Fruit fly (Drosophila melanogaster) whole organism, wandering third instar larva: ENCODE data around the gene ds.
A peak's percentile ranks its signal among the peaks of the same experiment; 100 is the strongest.

Experiments
- CG9705 ChIP-seq: fragments of 200-800 bp; sonication (Bioruptor generic); optimal IDR thresholded peaks from 2 replicates; lab custom pipeline; 2018; ENCODE audit warnings: missing biosample characterization, mild to moderate bottlenecking, missing genetic modification characterization
- CrebA ChIP-seq: fragments of 200-800 bp; sonication (Bioruptor generic); optimal IDR thresholded peaks from 2 replicates; lab custom pipeline; 2016; ENCODE audit warnings: missing biosample characterization, mild to moderate bottlenecking, missing genetic modification characterization, borderline replicate concordance
- Dfd ChIP-seq: fragments of >200 bp; optimal IDR thresholded peaks from 2 replicates; lab custom pipeline; 2017; ENCODE audit warnings: missing biosample characterization, missing genetic modification characterization
- Dif ChIP-seq: fragments of 200-275, 200-300 bp; sonication (Bioruptor generic); optimal IDR thresholded peaks from 2 replicates; lab custom pipeline; 2018; ENCODE audit warnings: missing biosample characterization, missing genetic modification characterization; ENCODE audit not compliant: partially characterized antibody
- HLH106 ChIP-seq: fragments of 200-800 bp; optimal IDR thresholded peaks from 3 replicates; lab custom pipeline; 2019; ENCODE audit warnings: missing biosample characterization, mild to moderate bottlenecking, missing genetic modification characterization, moderate library complexity
- Hnf4 ChIP-seq: fragments of 200-800 bp; sonication (Bioruptor generic); optimal IDR thresholded peaks from 2 replicates; lab custom pipeline; 2016; ENCODE audit warnings: missing biosample characterization, mild to moderate bottlenecking, missing genetic modification characterization
- Hr83 ChIP-seq: fragments of 200-300 bp; sonication (Bioruptor generic); optimal IDR thresholded peaks from 2 replicates; lab custom pipeline; 2016; ENCODE audit warnings: missing biosample characterization, mild to moderate bottlenecking, missing genetic modification characterization, moderate library complexity; ENCODE audit not compliant: poor library complexity, severe bottlenecking
- Jra ChIP-seq: sonication (Bioruptor generic); optimal IDR thresholded peaks from 2 replicates; lab custom pipeline; 2016; ENCODE audit warnings: missing biosample characterization, missing genetic modification characterization
- Mio ChIP-seq: sonication (Bioruptor generic); optimal IDR thresholded peaks from 2 replicates; lab custom pipeline; 2016; ENCODE audit warnings: missing biosample characterization, missing genetic modification characterization
- Myc ChIP-seq: fragments of >200 bp; optimal IDR thresholded peaks from 2 replicates; lab custom pipeline; 2017
- N ChIP-seq: fragments of >200 bp; optimal IDR thresholded peaks from 2 replicates; lab custom pipeline; 2018; ENCODE audit warnings: missing biosample characterization, missing external identifiers, missing genetic modification characterization
- OdsH ChIP-seq: fragments of 200-800 bp; sonication (Bioruptor generic); optimal IDR thresholded peaks from 2 replicates; lab custom pipeline; 2016; ENCODE audit warnings: missing biosample characterization, mild to moderate bottlenecking, missing genetic modification characterization
- Rel ChIP-seq, 2 experiments: fragments of 200-800 bp; sonication (Bioruptor generic) in 1 of 2; optimal IDR thresholded peaks; 2 replicates in 1 of 2; 3 replicates in 1 of 2; lab custom pipeline; 2016 to 2019; ENCODE audit warnings: mild to moderate bottlenecking in 2 of 2, missing biosample characterization in 2 of 2, missing genetic modification characterization in 2 of 2, moderate library complexity in 1 of 2
- Sp1 ChIP-seq: fragments of 200-800 bp; sonication (Bioruptor generic); optimal IDR thresholded peaks from 3 replicates; lab custom pipeline; 2019; ENCODE audit warnings: missing biosample characterization, mild to moderate bottlenecking, missing genetic modification characterization, moderate library complexity
- Vsx2 ChIP-seq: fragments of 200-300, 225-300 bp; sonication (Bioruptor generic); optimal IDR thresholded peaks from 2 replicates; lab custom pipeline; 2018; ENCODE audit warnings: missing biosample characterization, missing genetic modification characterization; ENCODE audit not compliant: partially characterized antibody
- br ChIP-seq: fragments of 200-800 bp; sonication (Bioruptor generic); optimal IDR thresholded peaks from 2 replicates; lab custom pipeline; 2016; ENCODE audit warnings: missing biosample characterization, missing genetic modification characterization
- brk ChIP-seq: fragments of 200-800 bp; sonication (Bioruptor generic); optimal IDR thresholded peaks from 2 replicates; lab custom pipeline; 2016; ENCODE audit warnings: missing biosample characterization, mild to moderate bottlenecking, missing genetic modification characterization
- dl ChIP-seq, 2 experiments: fragments of 175-275, 200-275 bp in 1 of 2; fragments of 200-275 bp in 1 of 2; sonication (Bioruptor generic); optimal IDR thresholded peaks; lab custom pipeline; 2018; ENCODE audit warnings: mild to moderate bottlenecking in 2 of 2, missing biosample characterization in 2 of 2, missing genetic modification characterization in 2 of 2, moderate library complexity in 2 of 2; ENCODE audit not compliant: partially characterized antibody in 2 of 2, insufficient read depth in 1 of 2
- dmrt93B ChIP-seq: fragments of 200-800 bp; sonication (Bioruptor generic); optimal IDR thresholded peaks from 2 replicates; lab custom pipeline; 2018; ENCODE audit warnings: missing biosample characterization, mild to moderate bottlenecking, missing genetic modification characterization
- dsf ChIP-seq: sonication (Bioruptor generic); optimal IDR thresholded peaks from 2 replicates; lab custom pipeline; 2016; ENCODE audit warnings: missing biosample characterization, missing genetic modification characterization, borderline replicate concordance
- fru ChIP-seq: fragments of 200-800 bp; sonication (Bioruptor generic); optimal IDR thresholded peaks from 3 replicates; lab custom pipeline; 2016; ENCODE audit warnings: missing biosample characterization, mild to moderate bottlenecking, missing genetic modification characterization
- lola ChIP-seq: fragments of >200 bp; optimal IDR thresholded peaks from 2 replicates; lab custom pipeline; 2017; ENCODE audit warnings: missing biosample characterization, missing genetic modification characterization
- rgr ChIP-seq: fragments of 200-800 bp; sonication (Bioruptor generic); optimal IDR thresholded peaks from 3 replicates; lab custom pipeline; 2016; ENCODE audit warnings: missing biosample characterization, mild to moderate bottlenecking, missing genetic modification characterization
- sage ChIP-seq: fragments of 200-800 bp; sonication (Bioruptor generic); optimal IDR thresholded peaks from 2 replicates; lab custom pipeline; 2016; ENCODE audit warnings: missing biosample characterization, mild to moderate bottlenecking, missing genetic modification characterization
- sv ChIP-seq: fragments of 200-800 bp; sonication (Bioruptor generic); optimal IDR thresholded peaks from 3 replicates; lab custom pipeline; 2016; ENCODE audit warnings: missing biosample characterization, missing genetic modification characterization
- tai ChIP-seq: sonication (Bioruptor generic); optimal IDR thresholded peaks from 2 replicates; lab custom pipeline; 2016; ENCODE audit warnings: missing biosample characterization, missing genetic modification characterization
- usp ChIP-seq: fragments of >200 bp; optimal IDR thresholded peaks from 2 replicates; lab custom pipeline; 2017; ENCODE audit warnings: missing biosample characterization, missing genetic modification characterization
- woc ChIP-seq: sonication (Bioruptor generic); optimal IDR thresholded peaks from 2 replicates; lab custom pipeline; 2016; ENCODE audit warnings: missing biosample characterization, mild to moderate bottlenecking, missing genetic modification characterization

The ds gene

dm6 chr2L:714747-715488 is at the start of gene ds:
Gene ds (minus strand): TSS chr2L:714983.
- TF ChIP-seq tai (GFP tag; lab: Kevin White, UChicago) (no peak), Rel (GFP tag; optimal IDR thresholded peaks at IDR 0.05; lab: Kevin White, UChicago) (no peak), Rel (tag; optimal IDR thresholded peaks at IDR 0.05; lab: Kevin White, UChicago) (no peak), Dif (GFP tag; lab: Kevin White, UChicago) (peak; percentile 88), usp (GFP tag; lab: Kevin White, UChicago) (no peak), Hr83 (peak; percentile 29), Vsx2 (GFP tag; lab: Kevin White, UChicago) (peak; percentile 98), brk (GFP tag; lab: Kevin White, UChicago) (no peak), dmrt93B (GFP tag; lab: Kevin White, UChicago) (no peak), sv (no peak), dl (GFP tag; optimal IDR thresholded peaks at IDR 0.05; lab: Kevin White, UChicago; ENCODE audit: insufficient read depth in 1 of 2, partially characterized antibody in 2 of 2) (peak; percentile 60 to 79)

DNA sequence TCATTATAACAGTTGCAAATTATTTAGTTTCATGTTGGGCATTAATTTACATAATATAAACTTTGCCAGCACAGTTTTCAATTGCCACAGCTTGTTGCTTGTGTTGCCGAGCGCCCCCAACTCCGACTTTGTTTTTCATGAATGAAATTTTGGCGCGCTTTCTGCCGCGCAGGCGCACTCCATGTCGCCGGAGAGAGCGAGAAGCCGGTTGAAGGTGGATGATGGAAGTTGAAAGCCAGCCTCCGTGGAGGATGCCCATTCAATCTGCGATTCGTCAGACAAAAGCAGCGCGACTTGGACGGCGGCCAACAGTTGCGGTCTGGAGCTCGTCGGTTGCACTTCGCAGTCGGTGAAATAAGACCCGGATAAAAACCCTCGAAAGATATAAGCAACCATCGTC is 35.5 kb upstream of the ds start:
- TF ChIP-seq N (GFP tag; lab: Kevin White, UChicago), result no peak
- no peak for TF ChIP-seq Hnf4 (GFP tag; lab: Kevin White, UChicago)
- TF ChIP-seq Dfd (GFP tag; lab: Kevin White, UChicago), result no peak

- TF ChIP-seq lola (GFP tag; lab: Kevin White, UChicago) (no peak), Jra (no peak), Myc (lab: Kevin White, UChicago) (no peak), OdsH (GFP tag; lab: Kevin White, UChicago) (no peak), CrebA (GFP tag; lab: Kevin White, UChicago) (no peak), tai (GFP tag; lab: Kevin White, UChicago) (no peak), dmrt93B (GFP tag; lab: Kevin White, UChicago) (no peak), Dfd (GFP tag; lab: Kevin White, UChicago) (no peak)
- TF ChIP-seq, all 38 proteins: peak for 0
Observed at dm6 chr2L:749645-750044, 34.9 kb upstream of the ds start, which contains the start of gene GABA-B-R3. Gene GABA-B-R3 (plus strand): TSS chr2L:749945.

- TF ChIP-seq Dfd (GFP tag; lab: Kevin White, UChicago) (no peak), rgr (GFP tag; lab: Kevin White, UChicago) (no peak), fru (GFP tag; lab: Kevin White, UChicago) (no peak), lola (GFP tag; lab: Kevin White, UChicago) (no peak), Vsx2 (GFP tag; lab: Kevin White, UChicago) (no peak), CG9705 (GFP tag; lab: Kevin White, UChicago) (no peak), br (no peak), Hr83 (no peak), Myc (lab: Kevin White, UChicago) (no peak), Dif (GFP tag; lab: Kevin White, UChicago) (no peak), Mio (no peak), sage (no peak), OdsH (GFP tag; lab: Kevin White, UChicago) (no peak), Sp1 (GFP tag; lab: Kevin White, UChicago) (no peak), CrebA (GFP tag; lab: Kevin White, UChicago) (no peak), HLH106 (tag; lab: Kevin White, UChicago) (no peak), brk (GFP tag; lab: Kevin White, UChicago) (no peak), woc (GFP tag; lab: Kevin White, UChicago) (no peak), sv (no peak), dsf (no peak)
Observed at dm6 chr2L:745785-746184, 31.0 kb upstream of the ds start.

DNA sequence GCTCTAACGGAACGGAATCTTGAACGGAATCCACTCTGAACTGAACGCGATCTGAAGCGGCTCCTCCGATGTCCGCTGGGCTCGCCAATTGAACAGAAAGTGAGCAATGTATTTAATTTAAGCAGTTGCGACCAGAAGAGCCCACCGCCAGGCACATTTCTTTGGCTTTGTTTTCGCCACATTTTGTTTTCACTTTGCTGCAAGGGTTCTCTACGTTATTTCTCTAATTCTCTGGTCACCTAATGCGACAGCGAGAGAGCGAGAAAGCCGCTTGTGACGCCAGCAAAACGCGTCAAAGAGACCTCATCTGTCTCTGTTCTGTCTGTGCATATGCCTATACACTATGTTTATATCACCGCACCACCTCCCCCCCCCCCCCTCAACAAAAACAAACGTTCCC is 29.5 kb upstream of the ds start, which contains the start of gene Eaat2:
Eaat2 (minus strand) TSS at position 101 of the 400 bp plus-strand sequence.
- TF ChIP-seq Jra (no peak), Sp1 (GFP tag; lab: Kevin White, UChicago) (no peak), CrebA (GFP tag; lab: Kevin White, UChicago) (no peak)
- TF ChIP-seq, all 38 proteins: peak for 0
